Worm (Caenorhabditis elegans): ENCODE results near the gene F10E7.6.
A peak's percentile ranks its signal among the peaks of the same experiment; 100 is the strongest.

F10E7.6 gene

ce11 chrII:7154711-7155110, 41.8 kb downstream of the F10E7.6 start:
- TF ChIP-seq hlh-30 (tag; optimal IDR thresholded peaks at IDR 0.05; ENCODE audit: insufficient read depth), result no peak
- TF ChIP-seq pat-9 (tag; optimal IDR thresholded peaks at IDR 0.05), result no peak
- TF ChIP-seq F13H6.1 (tag; optimal IDR thresholded peaks at IDR 0.05), result no peak
- TF ChIP-seq mec-3 (tag; optimal IDR thresholded peaks at IDR 0.05; ENCODE audit: borderline replicate concordance), result no peak
- TF ChIP-seq tbx-2 (tag; optimal IDR thresholded peaks at IDR 0.05), result no peak
- TF ChIP-seq ceh-31 (tag; optimal IDR thresholded peaks at IDR 0.05), result no peak

DNA sequence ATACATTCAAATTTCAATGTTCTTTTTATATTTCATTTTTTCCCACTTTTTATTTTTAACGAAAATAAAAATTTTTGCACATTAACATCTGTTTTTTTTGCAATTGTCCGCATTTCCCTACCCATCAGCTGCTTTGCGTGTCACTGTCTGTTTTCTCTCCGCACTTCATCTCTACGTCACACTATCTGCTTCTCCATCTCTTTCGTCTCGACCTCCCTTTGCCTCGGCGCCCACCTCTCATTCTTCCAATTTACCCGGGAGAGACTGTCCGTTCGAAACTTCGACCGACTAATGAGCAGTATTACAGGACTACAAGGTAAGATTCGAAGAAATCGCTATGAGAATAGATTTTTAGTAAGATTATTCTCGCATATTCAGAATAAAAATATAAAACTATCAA, 42.5 kb downstream of the F10E7.6 start, which contains the start of gene C27H5.2:
TSS of gene C27H5.2 (plus strand) at position 190 of the 400 bp plus-strand sequence.
- TF ChIP-seq ama-1 (optimal IDR thresholded peaks at IDR 0.05), result peak; percentile 47
- no peak for TF ChIP-seq nhr-232 (tag; optimal IDR thresholded peaks at IDR 0.05)

DNA sequence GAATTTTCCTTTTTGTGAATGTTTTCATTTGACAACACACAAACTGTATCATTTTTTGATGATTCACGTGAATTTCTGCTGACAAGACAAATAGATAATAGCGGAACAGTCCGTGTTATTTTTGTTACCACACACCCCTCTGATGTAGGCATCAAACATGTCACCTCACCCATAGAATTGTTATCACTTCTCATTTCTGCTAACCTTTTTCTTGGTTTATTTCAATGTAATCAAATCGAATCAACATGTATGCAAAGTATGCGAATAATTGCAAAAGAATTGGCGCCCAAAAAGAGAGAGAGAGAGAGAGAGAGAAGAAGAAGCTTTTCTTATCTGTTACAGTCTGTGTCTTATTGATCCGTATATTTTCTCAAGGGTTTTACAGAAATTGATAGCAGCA, 44.5 kb downstream of the F10E7.6 start:
- TF ChIP-seq hlh-6 (tag; optimal IDR thresholded peaks at IDR 0.05) (no peak), fkh-6 (tag; optimal IDR thresholded peaks at IDR 0.05) (no peak), hlh-8 (tag; optimal IDR thresholded peaks at IDR 0.05) (no peak), odd-2 (tag; optimal IDR thresholded peaks at IDR 0.05) (no peak), ceh-9 (tag; optimal IDR thresholded peaks at IDR 0.05) (no peak), pros-1 (tag; optimal IDR thresholded peaks at IDR 0.05) (no peak), elt-2 (tag; optimal IDR thresholded peaks at IDR 0.05) (peak; percentile 61), che-1 (tag; optimal IDR thresholded peaks at IDR 0.05) (no peak), ceh-22 (tag; optimal IDR thresholded peaks at IDR 0.05) (no peak)

- TF ChIP-seq elt-4 (tag; optimal IDR thresholded peaks at IDR 0.05) (no peak), ceh-6 (GFP tag; optimal IDR thresholded peaks at IDR 0.05) (no peak), pha-4 (tag; optimal IDR thresholded peaks at IDR 0.05) (no peak), C08G9.2 (tag; optimal IDR thresholded peaks at IDR 0.05) (no peak), unc-3 (GFP tag; conservative IDR thresholded peaks at IDR 0.05) (no peak), unc-3 (tag; optimal IDR thresholded peaks at IDR 0.05) (no peak), lin-11 (tag; optimal IDR thresholded peaks at IDR 0.05) (no peak), unc-55 (GFP tag; optimal IDR thresholded peaks at IDR 0.05) (no peak), ceh-22 (tag; optimal IDR thresholded peaks at IDR 0.05) (no peak), nhr-11 (tag; optimal IDR thresholded peaks at IDR 0.05) (no peak), ceh-34 (tag; optimal IDR thresholded peaks at IDR 0.05) (no peak), K02D7.2 (tag; optimal IDR thresholded peaks at IDR 0.05) (no peak)
These were observed 48.6 kb downstream of the F10E7.6 start, which contains the start of gene C27H5.12 for ce11 chrII:7161512-7161911. TSS of gene C27H5.12 (minus strand) at chrII:7161612.

All from whole organism, late embryonic.